Fruit fly (Drosophila melanogaster): ENCODE measurements around the gene CG9667.
"Not testable (repeated sequence)": the region's sequence is repeated elsewhere in the genome, so short reads cannot be mapped to it uniquely, and the experiment has no call there.

Gene CG9667

dm6 chr3R:8115951-8116611 is 10.1 kb downstream of the CG9667 start:
- TF ChIP-seq CG17801 (GFP tag; optimal IDR thresholded peaks at IDR 0.05; ENCODE audit: partially characterized antibody), result no peak

dm6 chr3R:8115205-8115604 is 11.0 kb downstream of the CG9667 start:
- peak; percentile 27 for TF ChIP-seq CG17801 (GFP tag; optimal IDR thresholded peaks at IDR 0.05; ENCODE audit: partially characterized antibody)

DNA sequence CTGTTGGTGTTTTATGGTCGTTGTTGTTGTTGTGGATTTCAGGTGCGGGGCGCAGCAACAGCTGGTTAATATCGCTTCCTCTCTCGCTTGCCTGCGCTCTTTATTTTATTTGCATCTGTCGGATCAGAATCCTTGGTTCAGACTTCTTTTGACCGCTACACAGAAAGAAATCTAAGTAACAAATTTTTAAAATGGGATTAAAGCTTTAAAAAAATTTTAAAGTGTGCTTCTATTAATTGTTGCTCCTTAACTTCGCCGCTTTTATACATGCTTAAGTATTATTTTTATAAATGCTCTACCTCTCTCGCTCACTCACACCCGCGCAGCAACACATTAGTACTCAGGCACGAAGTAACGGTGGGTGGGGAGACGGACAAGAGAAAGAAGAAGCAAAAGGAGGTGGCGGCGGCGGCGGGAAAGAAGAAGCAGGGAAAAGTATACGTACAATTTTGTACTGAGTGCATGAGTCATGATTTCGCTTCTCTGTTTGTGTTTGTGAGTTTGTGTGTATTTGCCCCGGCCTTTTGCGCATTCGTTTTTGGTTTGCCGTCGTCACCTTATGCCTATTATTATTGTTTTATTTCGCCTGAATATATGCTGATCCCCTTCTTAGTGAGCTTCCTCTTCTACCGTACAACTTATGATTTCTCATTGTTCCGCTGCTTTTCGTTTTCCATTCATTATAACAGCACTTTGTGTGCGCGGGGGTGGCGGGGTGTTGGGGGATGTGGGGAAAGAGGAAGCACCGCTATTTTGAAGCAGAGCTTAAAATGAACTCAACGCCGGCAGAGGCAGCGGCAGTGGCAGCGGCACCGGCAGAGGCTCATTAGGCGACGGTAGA is 12.1 kb downstream of the CG9667 start:
- TF ChIP-seq CG17801 (GFP tag; optimal IDR thresholded peaks at IDR 0.05; ENCODE audit: partially characterized antibody), result peak; percentile 64

dm6 chr3R:8112880-8113832 is 13.0 kb downstream of the CG9667 start:
- TF ChIP-seq CG17801 (GFP tag; optimal IDR thresholded peaks at IDR 0.05; ENCODE audit: partially characterized antibody), result no peak

- peak; percentile 60 for TF ChIP-seq CG17801 (GFP tag; optimal IDR thresholded peaks at IDR 0.05; ENCODE audit: partially characterized antibody)
Measured at dm6 chr3R:8111789-8112382, 14.3 kb downstream of the CG9667 start.

DNA sequence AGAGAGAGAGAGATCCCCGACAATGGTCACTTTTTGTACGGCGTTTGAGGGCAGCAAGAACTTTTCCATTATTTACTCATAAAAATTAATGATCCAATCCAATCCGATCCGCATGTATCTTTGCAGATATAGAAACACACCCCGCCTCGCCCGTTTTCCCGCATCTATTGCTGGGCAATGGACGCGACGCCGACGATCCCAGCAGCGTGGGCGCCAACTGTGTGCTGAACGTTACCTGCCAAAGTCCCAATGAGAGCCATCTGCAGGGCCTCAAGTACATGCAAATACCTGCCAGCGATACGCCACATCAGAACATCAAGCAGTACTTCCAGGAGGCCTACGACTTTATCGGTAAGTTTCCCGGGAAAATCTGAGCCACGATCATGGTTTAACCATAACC is 15.2 kb downstream of the CG9667 start:
- no peak for TF ChIP-seq CG17801 (GFP tag; optimal IDR thresholded peaks at IDR 0.05; ENCODE audit: partially characterized antibody)

DNA sequence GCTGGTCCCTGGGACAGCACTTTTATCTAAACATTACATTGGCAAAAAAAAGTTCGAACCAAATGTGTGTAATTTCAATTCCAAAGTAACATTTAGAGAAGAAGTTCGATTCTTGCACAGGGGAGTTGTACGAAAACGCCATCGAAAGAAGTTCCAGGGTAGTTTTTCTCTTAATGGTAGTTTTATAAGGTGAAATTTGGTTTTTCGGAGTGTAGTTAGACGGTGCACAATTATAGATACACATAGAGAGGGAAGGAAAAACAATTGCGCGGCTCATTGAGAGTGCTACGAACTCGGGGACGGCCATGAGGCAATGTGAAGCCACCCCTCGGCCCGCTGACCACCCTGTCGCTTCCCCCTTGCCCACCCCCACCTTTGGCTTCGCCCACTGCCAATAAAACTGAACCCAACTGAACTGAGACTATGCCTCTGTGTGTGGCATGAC is 15.9 kb downstream of the CG9667 start:
- TF ChIP-seq CG17801 (GFP tag; optimal IDR thresholded peaks at IDR 0.05; ENCODE audit: partially characterized antibody), result no peak

- TF ChIP-seq CG17801 (GFP tag; optimal IDR thresholded peaks at IDR 0.05; ENCODE audit: partially characterized antibody), result no peak
Measured at dm6 chr3R:8109782-8110181, 16.4 kb downstream of the CG9667 start.

DNA sequence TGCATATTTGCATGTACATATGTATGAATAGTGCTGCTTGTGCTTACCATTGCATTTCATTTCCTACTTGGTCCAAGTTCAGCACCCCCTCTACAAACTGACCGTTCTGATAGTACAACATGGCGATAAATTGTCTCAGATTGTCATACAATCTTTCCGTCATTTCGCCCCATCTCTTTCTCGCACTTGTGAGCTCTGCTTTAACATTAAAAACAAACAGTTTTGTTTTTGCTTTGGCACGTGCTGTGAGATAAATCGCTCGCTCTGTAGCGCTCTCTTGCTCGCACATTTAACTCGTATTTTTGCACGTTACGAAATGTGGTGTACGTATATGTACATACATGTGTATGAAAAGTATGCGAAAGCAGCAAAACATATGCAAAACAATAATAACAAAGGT is 17.4 kb downstream of the CG9667 start:
- TF ChIP-seq CG17801 (GFP tag; optimal IDR thresholded peaks at IDR 0.05; ENCODE audit: partially characterized antibody), result no peak

- TF ChIP-seq CG17801 (GFP tag; optimal IDR thresholded peaks at IDR 0.05; ENCODE audit: partially characterized antibody), result peak; percentile 21
Measured at dm6 chr3R:8106909-8107841, 19.0 kb downstream of the CG9667 start.

dm6 chr3R:8105839-8106718 is 20.1 kb downstream of the CG9667 start:
- peak; percentile 95 for TF ChIP-seq CG17801 (GFP tag; optimal IDR thresholded peaks at IDR 0.05; ENCODE audit: partially characterized antibody)

- peak; percentile 54 for TF ChIP-seq CG17801 (GFP tag; optimal IDR thresholded peaks at IDR 0.05; ENCODE audit: partially characterized antibody)
Measured at dm6 chr3R:8105088-8105542, 21.0 kb downstream of the CG9667 start, which contains the start of gene puc. Gene puc (plus strand): TSS chr3R:8105332.

- TF ChIP-seq CG17801 (GFP tag; optimal IDR thresholded peaks at IDR 0.05; ENCODE audit: partially characterized antibody), result not testable (repeated sequence)
Measured at dm6 chr3R:8093824-8094223, 32.3 kb downstream of the CG9667 start, which contains the start of gene CG7900. Gene CG7900 (plus strand): TSS chr3R:8094124.
